Fruit fly (Drosophila melanogaster): ENCODE measurements around the gene CG13038.

CG13038 gene

DNA sequence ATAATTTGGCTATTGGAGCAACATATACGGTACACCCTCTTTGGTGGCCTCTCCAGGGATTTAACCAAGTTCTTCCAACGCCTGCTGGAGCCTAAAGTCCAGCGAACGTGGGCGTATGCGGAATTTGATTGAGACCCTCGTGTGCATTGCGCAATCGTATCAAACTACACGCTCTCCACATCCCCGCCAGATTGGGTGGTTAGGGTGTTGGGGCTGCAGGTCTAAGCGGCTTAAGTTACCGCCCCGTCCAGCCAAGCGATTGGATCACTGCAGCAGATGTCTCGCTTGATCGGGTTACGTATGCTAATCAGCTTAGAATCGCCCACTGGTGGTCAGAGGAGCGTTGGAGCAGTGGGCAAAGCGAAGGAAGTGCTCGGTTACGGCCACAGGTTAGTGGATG lies 3.0 kb upstream of the CG13038 start, which contains the start of gene CG33060:
Gene CG33060 (plus strand): TSS at position 301 of the 400 bp plus-strand sequence.
- TF ChIP-seq Sin3A (optimal IDR thresholded peaks at IDR 0.05) (no peak), insv (optimal IDR thresholded peaks at IDR 0.05) (no peak)

DNA sequence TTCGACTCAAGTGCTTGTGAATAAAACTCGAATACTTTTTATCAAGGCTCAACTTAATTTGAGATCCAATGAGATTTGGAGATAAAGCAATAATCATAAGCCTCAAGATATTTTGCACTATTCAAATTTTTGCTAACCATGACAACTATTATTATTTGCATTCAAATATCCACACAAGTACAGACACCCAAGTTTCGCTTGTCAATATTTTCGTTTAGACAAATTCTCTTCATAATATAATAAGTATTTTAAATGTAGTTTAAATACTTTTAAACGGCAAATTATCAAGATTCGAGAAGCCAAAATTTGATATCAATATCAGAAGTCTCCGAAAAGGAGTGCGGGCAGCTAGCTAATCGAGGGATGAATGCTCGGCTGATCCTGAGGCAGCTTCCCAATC lies 1.8 kb upstream of the CG13038 start, which contains the start of gene CG33061:
Gene CG33061 (plus strand): TSS at position 301 of the 400 bp plus-strand sequence.
- TF ChIP-seq h (optimal IDR thresholded peaks at IDR 0.05), result no peak
- TF ChIP-seq Myc (optimal IDR thresholded peaks at IDR 0.05), result no peak
- TF ChIP-seq ttk (optimal IDR thresholded peaks at IDR 0.05), result no peak

DNA sequence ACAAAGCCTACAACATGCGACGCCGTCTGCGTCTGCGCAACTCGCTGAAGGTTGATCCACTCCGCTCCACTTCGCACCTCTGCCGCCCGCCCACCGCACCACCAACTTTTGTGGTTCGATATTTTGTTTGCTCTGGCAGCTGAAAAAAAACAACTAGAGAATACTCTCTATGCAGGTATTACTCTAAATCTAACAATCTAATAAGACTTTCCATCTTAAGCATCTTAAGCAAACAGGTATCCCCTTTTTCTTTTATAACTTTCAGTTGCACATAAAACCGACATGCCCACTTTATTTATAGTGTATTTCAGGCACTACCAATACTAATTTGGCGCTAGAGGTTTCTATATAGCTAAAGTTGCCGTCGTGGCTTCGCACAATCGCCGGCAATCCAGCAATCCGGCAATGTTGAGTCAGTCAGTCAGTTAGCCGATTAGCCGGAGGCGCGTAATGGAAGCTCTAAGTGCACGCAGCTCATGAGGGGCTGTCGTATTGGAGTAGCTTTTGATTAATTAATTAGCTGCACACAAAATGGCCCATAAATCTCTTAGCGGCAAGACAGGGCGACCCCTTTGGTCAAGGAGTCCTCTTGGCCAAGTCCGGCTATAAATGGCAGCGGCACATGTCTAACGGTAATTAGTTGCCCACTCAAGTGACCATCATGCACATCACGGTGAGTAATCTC lies 656 bp upstream of the CG13038 start, which contains the start of gene CG13058:
Gene CG13058 (plus strand): TSS at position 635 of the 685 bp plus-strand sequence.
- TF ChIP-seq h (optimal IDR thresholded peaks at IDR 0.05) (no peak), ttk (optimal IDR thresholded peaks at IDR 0.05) (no peak), Myc (optimal IDR thresholded peaks at IDR 0.05) (no peak), psq (optimal IDR thresholded peaks at IDR 0.05) (no peak)

DNA sequence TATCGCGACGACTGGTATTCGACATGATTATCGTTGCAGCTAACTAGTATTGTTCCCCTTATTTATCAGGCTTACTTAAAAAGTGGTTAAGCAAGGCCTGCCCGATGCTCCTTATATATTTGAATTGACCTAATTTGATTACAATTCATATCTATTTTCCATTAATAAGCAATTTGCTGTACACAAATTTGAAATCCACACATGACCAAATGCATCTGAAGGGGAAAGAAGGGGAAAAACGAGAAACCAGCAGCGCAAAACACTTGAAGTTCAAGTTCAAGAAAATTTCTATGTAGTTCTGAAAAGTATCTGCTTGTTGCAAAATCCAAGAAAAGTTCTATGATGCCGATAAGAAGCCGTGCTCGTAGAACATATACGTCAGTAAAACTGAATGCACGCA lies 1.0 kb downstream of the CG13038 start, which contains the start of the genes CG13040 and CG13039:
Gene CG13040 (minus strand): TSS at position 101 of the 400 bp plus-strand sequence.
Gene CG13039 (minus strand): TSS at position 106 of the 400 bp plus-strand sequence.
- no peak for TF ChIP-seq insv (optimal IDR thresholded peaks at IDR 0.05)

DNA sequence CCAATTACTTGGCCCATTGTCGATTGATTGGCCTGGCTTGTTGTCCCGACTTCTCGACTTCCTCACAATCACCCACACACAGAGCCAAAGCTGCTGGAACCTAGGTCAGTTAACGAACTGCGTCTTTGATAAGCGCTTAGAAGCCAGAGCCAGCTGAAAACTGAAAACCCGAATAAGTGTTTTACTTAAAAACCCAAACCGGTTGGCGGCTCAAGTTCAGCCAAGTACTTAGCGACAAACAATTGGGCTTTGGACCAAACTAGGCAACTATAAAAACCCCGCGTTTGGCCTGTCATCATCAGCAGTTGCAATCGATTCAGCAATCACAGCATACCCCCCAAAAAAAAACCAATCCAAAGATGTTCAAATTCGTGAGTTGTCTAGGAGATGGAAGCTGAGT lies 4.3 kb downstream of the CG13038 start, which contains the start of gene CG13059:
Gene CG13059 (plus strand): TSS at position 301 of the 400 bp plus-strand sequence.
- no peak for TF ChIP-seq psq (optimal IDR thresholded peaks at IDR 0.05)
- TF ChIP-seq Myc (optimal IDR thresholded peaks at IDR 0.05), result no peak
- TF ChIP-seq ttk (optimal IDR thresholded peaks at IDR 0.05), result no peak
- TF ChIP-seq h (optimal IDR thresholded peaks at IDR 0.05), result no peak
- no peak for TF ChIP-seq insv (optimal IDR thresholded peaks at IDR 0.05)
- no peak for TF ChIP-seq Sin3A (optimal IDR thresholded peaks at IDR 0.05)

DNA sequence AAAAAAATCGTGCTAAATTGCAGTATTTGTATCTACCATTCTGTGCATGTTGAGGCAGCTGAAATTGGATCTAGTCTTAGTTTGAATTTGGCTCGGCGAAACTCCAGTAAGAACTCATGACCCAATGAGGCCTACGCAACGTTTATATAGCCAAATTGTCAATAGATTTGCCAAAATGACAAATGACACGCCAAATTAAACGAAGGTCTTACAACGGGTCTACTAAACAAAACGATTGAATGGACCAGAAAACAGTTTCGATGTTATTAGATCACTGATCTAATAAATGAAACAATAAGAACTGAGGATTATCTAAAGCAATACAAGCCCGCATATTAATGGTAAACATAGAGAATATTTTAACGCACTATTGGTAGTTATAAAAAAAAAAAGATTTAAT lies 6.5 kb downstream of the CG13038 start, which contains the start of gene CG42718:
Gene CG42718 (minus strand): TSS at position 101 of the 400 bp plus-strand sequence.
- TF ChIP-seq ttk (optimal IDR thresholded peaks at IDR 0.05) (no peak), Sin3A (optimal IDR thresholded peaks at IDR 0.05) (no peak), Myc (optimal IDR thresholded peaks at IDR 0.05) (no peak), insv (optimal IDR thresholded peaks at IDR 0.05) (no peak), h (optimal IDR thresholded peaks at IDR 0.05) (no peak), psq (optimal IDR thresholded peaks at IDR 0.05) (no peak)

DNA sequence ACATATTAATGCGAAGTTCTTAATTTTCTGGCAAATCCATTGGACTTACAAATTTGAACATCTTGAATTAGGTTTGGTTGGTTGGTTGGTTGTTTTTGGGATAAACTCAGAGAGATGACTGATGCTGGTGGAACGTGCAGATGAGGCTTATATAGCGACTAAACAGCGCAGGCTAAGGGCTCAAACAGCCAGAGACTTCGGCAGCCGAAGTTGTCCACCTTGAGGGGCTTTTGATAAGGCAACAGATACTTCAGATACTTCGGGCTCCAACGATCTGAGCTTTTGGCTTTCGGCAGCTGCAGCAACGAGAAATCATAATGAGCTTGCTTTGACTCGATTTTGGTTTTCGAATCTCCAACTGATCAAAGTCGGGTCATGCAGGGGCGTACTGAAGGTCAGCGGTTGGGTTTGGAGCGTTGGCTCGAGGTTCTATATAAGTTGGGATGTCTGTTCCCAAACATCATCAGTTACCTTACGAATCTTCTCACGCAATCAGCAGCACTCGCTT lies 8.2 kb downstream of the CG13038 start, which contains the start of the genes CG13041 and CG13060:
Gene CG13041 (minus strand): TSS at position 128 of the 508 bp plus-strand sequence.
Gene CG13060 (plus strand): TSS at position 458 of the 508 bp plus-strand sequence.
- TF ChIP-seq insv (optimal IDR thresholded peaks at IDR 0.05) (no peak), Myc (optimal IDR thresholded peaks at IDR 0.05) (no peak), ttk (optimal IDR thresholded peaks at IDR 0.05) (no peak), psq (optimal IDR thresholded peaks at IDR 0.05) (no peak), Sin3A (optimal IDR thresholded peaks at IDR 0.05) (no peak), h (optimal IDR thresholded peaks at IDR 0.05) (no peak)

DNA sequence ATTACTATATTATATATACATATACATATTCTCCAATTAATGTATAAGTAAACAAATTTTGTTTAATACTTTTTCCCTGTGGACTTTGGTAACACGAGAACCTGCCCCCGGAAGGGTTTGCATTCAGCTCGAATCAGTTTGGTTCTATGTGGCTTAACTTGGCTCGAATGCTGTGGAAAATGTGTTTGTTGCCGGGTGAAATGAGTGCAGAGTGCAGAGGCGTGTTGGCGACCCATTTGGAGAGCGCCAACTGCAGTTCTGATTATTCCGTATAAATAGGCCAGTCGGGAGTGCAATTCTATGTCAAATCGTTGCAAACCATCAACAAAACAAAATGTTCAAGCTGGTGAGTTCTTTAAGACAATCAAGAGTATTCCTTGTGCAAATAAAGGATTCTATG lies 10.0 kb downstream of the CG13038 start, which contains the start of gene Nplp3:
Gene Nplp3 (plus strand): TSS at position 301 of the 400 bp plus-strand sequence.
- TF ChIP-seq insv (optimal IDR thresholded peaks at IDR 0.05) (no peak), Sin3A (optimal IDR thresholded peaks at IDR 0.05) (no peak), ttk (optimal IDR thresholded peaks at IDR 0.05) (no peak), h (optimal IDR thresholded peaks at IDR 0.05) (no peak), psq (optimal IDR thresholded peaks at IDR 0.05) (no peak), Myc (optimal IDR thresholded peaks at IDR 0.05) (no peak)

DNA sequence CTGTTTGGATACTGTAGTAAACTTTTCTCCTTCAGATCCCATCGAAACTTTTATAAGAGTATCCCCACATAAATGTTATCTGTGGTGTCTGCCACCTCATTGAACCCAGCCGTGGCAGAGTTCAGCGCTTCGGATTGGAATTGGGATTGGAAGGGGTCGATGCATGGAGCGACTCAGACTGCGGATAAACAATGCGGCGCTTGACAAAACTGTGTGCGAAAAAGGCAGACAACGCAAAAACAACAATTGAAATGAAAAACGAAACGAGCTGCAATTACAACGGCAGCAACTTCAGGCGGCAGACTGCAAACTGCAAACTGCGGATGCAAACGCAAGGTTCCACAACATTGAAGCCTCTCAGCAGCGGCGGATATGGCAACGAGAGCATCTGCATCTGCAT lies 13.7 kb downstream of the CG13038 start, which contains the start of gene CG13062:
Gene CG13062 (plus strand): TSS at position 301 of the 400 bp plus-strand sequence.
- TF ChIP-seq Sin3A (optimal IDR thresholded peaks at IDR 0.05) (no peak), psq (optimal IDR thresholded peaks at IDR 0.05) (no peak), insv (optimal IDR thresholded peaks at IDR 0.05) (no peak), ttk (optimal IDR thresholded peaks at IDR 0.05) (no peak), h (optimal IDR thresholded peaks at IDR 0.05) (no peak), Myc (optimal IDR thresholded peaks at IDR 0.05) (no peak)

DNA sequence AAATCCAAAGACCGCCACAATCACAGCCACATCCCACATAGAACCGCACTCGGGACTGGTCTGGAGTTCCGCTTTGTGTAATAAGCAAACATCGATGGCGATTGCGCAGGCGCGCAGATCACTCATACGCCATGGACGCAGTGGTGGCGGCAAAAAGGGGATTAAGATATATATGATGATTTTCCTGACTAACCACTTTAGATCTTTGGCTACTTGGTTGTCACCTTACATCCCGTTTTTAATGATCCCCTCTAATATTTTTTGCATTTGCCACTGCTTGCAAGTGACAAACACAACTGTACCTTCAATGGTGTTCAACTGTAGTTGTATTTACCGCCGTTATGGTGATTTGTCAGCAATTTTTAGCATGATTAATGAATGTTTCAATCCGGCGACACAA lies 17.7 kb downstream of the CG13038 start:
- TF ChIP-seq insv (optimal IDR thresholded peaks at IDR 0.05) (no peak), h (optimal IDR thresholded peaks at IDR 0.05) (no peak), ttk (optimal IDR thresholded peaks at IDR 0.05) (no peak), Sin3A (optimal IDR thresholded peaks at IDR 0.05) (no peak), Myc (optimal IDR thresholded peaks at IDR 0.05) (no peak)

DNA sequence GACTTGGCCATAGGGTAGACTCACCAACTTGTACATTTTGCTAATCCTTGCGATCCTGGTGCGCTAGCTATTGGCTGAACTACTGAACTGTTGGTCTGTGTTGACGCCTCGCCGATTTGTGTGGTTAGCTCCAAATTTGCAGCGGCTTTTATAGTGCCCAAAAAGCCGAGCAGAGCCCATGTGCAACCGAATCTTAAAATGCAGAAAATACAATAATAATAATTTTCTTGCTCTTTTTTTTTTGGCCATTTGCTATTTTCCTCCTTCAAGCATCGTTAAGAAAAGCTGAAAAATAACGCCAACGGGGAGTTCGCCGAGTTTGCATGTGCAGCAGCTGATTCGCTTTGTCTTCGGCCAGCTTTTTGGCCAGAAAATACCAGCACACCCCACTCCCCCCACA lies 19.3 kb downstream of the CG13038 start, which contains the start of gene CG13042:
Gene CG13042 (minus strand): TSS at position 101 of the 400 bp plus-strand sequence.
- no peak for TF ChIP-seq Sin3A (optimal IDR thresholded peaks at IDR 0.05)
- TF ChIP-seq ttk (optimal IDR thresholded peaks at IDR 0.05), result no peak
- TF ChIP-seq Myc (optimal IDR thresholded peaks at IDR 0.05), result no peak
- no peak for TF ChIP-seq h (optimal IDR thresholded peaks at IDR 0.05)
- no peak for TF ChIP-seq insv (optimal IDR thresholded peaks at IDR 0.05)
- TF ChIP-seq psq (optimal IDR thresholded peaks at IDR 0.05), result no peak

DNA sequence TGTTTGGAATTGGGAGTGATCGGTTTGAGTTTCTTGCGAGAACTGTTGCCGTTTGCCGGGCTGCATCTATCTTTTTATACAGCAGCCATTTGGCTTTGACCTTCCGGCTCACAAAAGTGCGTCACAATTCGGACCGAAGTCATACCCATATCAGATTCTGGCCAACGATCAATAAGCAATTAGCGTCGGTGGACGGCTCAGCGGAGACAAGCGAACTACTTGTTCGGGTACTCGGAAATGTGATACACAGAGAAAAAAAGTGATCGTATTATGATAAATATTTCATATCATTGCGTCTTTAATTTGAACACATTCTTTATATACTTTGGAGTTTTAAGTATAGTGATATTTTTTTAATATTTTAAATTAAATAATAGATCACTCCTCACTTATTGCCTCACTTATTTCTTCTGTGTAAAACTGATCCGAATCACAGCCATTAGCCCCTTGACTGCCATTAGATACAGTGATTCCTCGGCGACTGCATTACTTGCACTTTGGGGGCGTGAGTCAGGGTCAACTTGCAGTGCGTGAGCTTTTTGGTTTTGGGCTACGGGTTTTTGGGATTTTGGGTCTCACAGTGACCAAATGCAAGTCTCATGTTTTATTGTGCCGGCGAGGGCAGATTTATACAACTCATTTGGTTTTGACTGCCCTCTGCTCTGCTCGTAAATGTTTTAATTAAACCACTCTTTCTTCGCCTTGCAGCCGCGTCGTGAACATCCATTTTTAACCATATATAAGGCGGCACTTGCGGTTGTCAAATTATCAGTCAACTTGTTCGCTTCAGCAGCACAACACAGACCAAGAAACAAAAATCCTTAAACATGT lies 21.7 kb downstream of the CG13038 start, which contains the start of the genes CG13043 and CG13063:
Gene CG13043 (minus strand): TSS at position 51 of the 831 bp plus-strand sequence.
Gene CG13063 (plus strand): TSS at position 781 of the 831 bp plus-strand sequence.
- TF ChIP-seq h (optimal IDR thresholded peaks at IDR 0.05) (no peak), ttk (optimal IDR thresholded peaks at IDR 0.05) (no peak), insv (optimal IDR thresholded peaks at IDR 0.05) (no peak), psq (optimal IDR thresholded peaks at IDR 0.05) (no peak), Sin3A (optimal IDR thresholded peaks at IDR 0.05) (no peak), Myc (optimal IDR thresholded peaks at IDR 0.05) (no peak)

Measured in Kc167 (cell line).